ENCODE assay signal across 6 worm cellular contexts in the genomic region with DNA sequence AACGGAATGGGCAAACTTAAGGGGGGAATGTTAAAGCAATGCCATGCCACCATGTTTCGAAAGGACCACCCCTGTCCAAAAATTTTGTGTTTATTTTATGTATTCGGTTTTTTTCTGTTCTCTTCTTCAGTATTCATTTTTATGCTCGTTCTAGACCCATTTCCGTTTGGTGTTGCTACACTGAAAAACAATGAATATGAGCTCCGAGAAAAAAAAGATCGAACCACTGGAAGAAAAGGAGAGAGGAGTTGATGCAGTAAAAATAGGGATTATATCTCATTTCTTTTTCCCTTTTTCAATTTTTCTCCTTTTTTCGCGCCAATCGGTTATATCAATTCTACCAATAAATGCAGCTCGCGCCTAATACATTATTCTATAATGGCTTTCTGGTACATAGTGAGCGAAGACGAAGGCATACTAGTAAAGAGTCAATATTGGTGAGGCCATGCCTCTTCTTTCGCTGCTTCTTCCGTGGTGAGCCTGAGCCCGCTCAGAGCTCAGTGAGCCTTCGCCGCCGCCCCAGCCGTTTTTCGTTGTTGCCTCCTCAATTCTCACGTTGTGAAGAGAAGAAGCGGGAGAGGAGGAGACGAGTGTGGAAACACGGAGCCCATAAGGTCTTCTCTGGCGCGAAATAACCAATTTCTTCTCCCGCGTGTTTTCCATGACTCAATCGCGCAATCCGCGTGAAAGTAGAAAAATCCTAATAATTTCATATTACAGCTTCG.
TF ChIP-seq lines count a peak whose summit lies in the region.

No protein-coding gene starts in this region.

TF ChIP-seq in whole organism, L1 larva, 84 proteins besides CTCF, POLR2A, EP300 and RAD21 (continues in another document):
- TF ChIP-seq unc-30 (tag; optimal IDR thresholded peaks at IDR 0.05; lab: Kevin White, UChicago) = no peak
- TF ChIP-seq mep-1 (tag; optimal IDR thresholded peaks at IDR 0.05; lab: Kevin White, UChicago) = no peak
- peak; percentile 6 for TF ChIP-seq fkh-8 (tag; optimal IDR thresholded peaks at IDR 0.05; lab: Kevin White, UChicago)
- TF ChIP-seq jun-1 (tag; optimal IDR thresholded peaks at IDR 0.05; lab: Kevin White, UChicago) = no peak
- TF ChIP-seq efl-1 (optimal IDR thresholded peaks at IDR 0.05; lab: Kevin White, UChicago) = no peak
- TF ChIP-seq efl-1 (GFP tag; optimal IDR thresholded peaks at IDR 0.05 in 1 of 2; lab: Kevin White, UChicago) = peak in 1 of 2 experiments; percentile 67
- peak; percentile 43 for TF ChIP-seq dsc-1 (tag; optimal IDR thresholded peaks at IDR 0.05; lab: Kevin White, UChicago)
- peak; percentile 5 for TF ChIP-seq swsn-7 (tag; optimal IDR thresholded peaks at IDR 0.05; lab: Kevin White, UChicago)
- no peak for TF ChIP-seq lin-39 (tag; optimal IDR thresholded peaks at IDR 0.05; lab: Kevin White, UChicago)
- no peak for TF ChIP-seq hlh-4 (tag; optimal IDR thresholded peaks at IDR 0.05; lab: Kevin White, UChicago)
- no peak for TF ChIP-seq nhr-28 (tag; optimal IDR thresholded peaks at IDR 0.05; lab: Kevin White, UChicago)
- peak; percentile 4 for TF ChIP-seq unc-86 (tag; optimal IDR thresholded peaks at IDR 0.05; lab: Kevin White, UChicago)
- TF ChIP-seq xbp-1 (tag; optimal IDR thresholded peaks at IDR 0.05; lab: Kevin White, UChicago) = no peak
- peak; percentile 48 for TF ChIP-seq lin-14 (GFP tag; optimal IDR thresholded peaks at IDR 0.05; lab: Kevin White, UChicago)

TF ChIP-seq in whole organism, L2 larva, 48 proteins besides CTCF, POLR2A, EP300 and RAD21:
- TF ChIP-seq elt-1 (tag; optimal IDR thresholded peaks at IDR 0.05; lab: Kevin White, UChicago) (no peak), unc-55 (GFP tag; optimal IDR thresholded peaks at IDR 0.05; lab: Kevin White, UChicago) (peak; percentile 1), ztf-11 (tag; optimal IDR thresholded peaks at IDR 0.05; lab: Kevin White, UChicago) (no peak), mdl-1 (tag; optimal IDR thresholded peaks at IDR 0.05; lab: Kevin White, UChicago) (no peak), sem-4 (tag; optimal IDR thresholded peaks at IDR 0.05; lab: Kevin White, UChicago) (no peak), F13H6.1 (tag; optimal IDR thresholded peaks at IDR 0.05; lab: Kevin White, UChicago) (peak; percentile 3), nhr-23 (tag; optimal IDR thresholded peaks at IDR 0.05; lab: Kevin White, UChicago) (no peak)

TF ChIP-seq in whole organism, L3 larva, 47 proteins besides CTCF, POLR2A, EP300 and RAD21:
- no peak for TF ChIP-seq tbx-2 (tag; optimal IDR thresholded peaks at IDR 0.05; lab: Kevin White, UChicago)
- TF ChIP-seq R02D3.7 (tag; optimal IDR thresholded peaks at IDR 0.05; lab: Kevin White, UChicago) = no peak
- TF ChIP-seq egl-27 (tag; optimal IDR thresholded peaks at IDR 0.05; lab: Kevin White, UChicago) = no peak
- no peak for TF ChIP-seq ceh-28 (tag; optimal IDR thresholded peaks at IDR 0.05; lab: Kevin White, UChicago)
- TF ChIP-seq nhr-67 (tag; optimal IDR thresholded peaks at IDR 0.05; lab: Kevin White, UChicago) = no peak
- TF ChIP-seq hmg-11 (tag; optimal IDR thresholded peaks at IDR 0.05; lab: Kevin White, UChicago) = peak; percentile 10
- TF ChIP-seq lin-39 (tag; optimal IDR thresholded peaks at IDR 0.05; lab: Kevin White, UChicago) = peak; percentile 26

TF ChIP-seq in whole organism, L4 larva, 104 proteins besides CTCF, POLR2A, EP300 and RAD21:
- TF ChIP-seq hmg-1.1 (GFP tag; IDR thresholded peaks at IDR 0.05; lab: Robert Waterston, UW) (peak; percentile 29; the same call in 1 of the 2 replicates), rbr-2 (tag; optimal IDR thresholded peaks at IDR 0.05; lab: Kevin White, UChicago) (peak; percentile 16), set-16 (GFP tag; IDR thresholded peaks at IDR 0.05; lab: Robert Waterston, UW) (peak; percentile 71), lin-15B (tag; optimal IDR thresholded peaks at IDR 0.05; lab: Kevin White, UChicago) (no peak), aha-1 (tag; lab: Kevin White, UChicago) (peak; percentile 83), pha-4 (GFP tag; IDR thresholded peaks at IDR 0.05; lab: Robert Waterston, UW) (0 out of 2 replicates have a peak, but pooled peaks have one; percentile 20), pha-4 (tag; optimal IDR thresholded peaks at IDR 0.05; lab: Kevin White, UChicago) (no peak), unc-62 (GFP tag; optimal IDR thresholded peaks at IDR 0.05 in 1 of 2; lab: Kevin White, UChicago) (peak in 1 of 2 experiments; percentile 55), unc-62 (tag; optimal IDR thresholded peaks at IDR 0.05; lab: Kevin White, UChicago) (no peak), lin-38 (GFP tag; IDR thresholded peaks at IDR 0.05; lab: Robert Waterston, UW) (no peak), dmd-6 (GFP tag; IDR thresholded peaks at IDR 0.05; lab: Robert Waterston, UW) (0 out of 2 replicates have a peak, but pooled peaks have one; percentile 11)
TF ChIP-seq in whole organism, L4 larva: peak in this region for 7.

TF ChIP-seq in whole organism, late embryonic, 69 proteins besides CTCF, POLR2A, EP300 and RAD21:
- TF ChIP-seq pha-2 (tag; optimal IDR thresholded peaks at IDR 0.05; lab: Kevin White, UChicago) = no peak
- peak; percentile 8 for TF ChIP-seq unc-42 (tag; optimal IDR thresholded peaks at IDR 0.05; lab: Kevin White, UChicago)

TF ChIP-seq in whole organism, young adult, 124 proteins besides CTCF, POLR2A, EP300 and RAD21:
- no peak for TF ChIP-seq hsf-1 (GFP tag; IDR thresholded peaks at IDR 0.05; lab: Robert Waterston, UW)
- TF ChIP-seq ztf-6 (GFP tag; IDR thresholded peaks at IDR 0.05; lab: Robert Waterston, UW) = no peak
- no peak for TF ChIP-seq lsl-1 (GFP tag; optimal IDR thresholded peaks at IDR 0.05; lab: Kevin White, UChicago)
- no peak for TF ChIP-seq cebp-1 (GFP tag; IDR thresholded peaks at IDR 0.05; lab: Robert Waterston, UW)
- peak; percentile 9 for TF ChIP-seq cebp-1 (tag; optimal IDR thresholded peaks at IDR 0.05; lab: Kevin White, UChicago)
- TF ChIP-seq efl-1 (GFP tag; optimal IDR thresholded peaks at IDR 0.05; lab: Kevin White, UChicago) = no peak
- no peak for TF ChIP-seq ceh-79 (tag; optimal IDR thresholded peaks at IDR 0.05; lab: Kevin White, UChicago)
- TF ChIP-seq B0035.1 (tag; optimal IDR thresholded peaks at IDR 0.05; lab: Kevin White, UChicago) = no peak
- TF ChIP-seq ama-1 (optimal IDR thresholded peaks at IDR 0.05; lab: Kevin White, UChicago) = no peak
- no peak for TF ChIP-seq ama-1 (GFP tag; optimal IDR thresholded peaks at IDR 0.05; lab: Kevin White, UChicago)
- 0 out of 2 replicates have a peak, but pooled peaks have one; percentile 6 for TF ChIP-seq cebp-2 (GFP tag; IDR thresholded peaks at IDR 0.05; lab: Robert Waterston, UW)
- TF ChIP-seq nhr-27 (tag; optimal IDR thresholded peaks at IDR 0.05; lab: Kevin White, UChicago) = no peak
- no peak for TF ChIP-seq lsy-27 (tag; optimal IDR thresholded peaks at IDR 0.05; lab: Kevin White, UChicago; ENCODE audit: borderline replicate concordance, insufficient read depth)
- TF ChIP-seq zfh-2 (GFP tag; conservative IDR thresholded peaks at IDR 0.05; lab: Robert Waterston, UW) = peak; percentile 85
TF ChIP-seq in whole organism, young adult: peak in this region for 3.
